Worm (Caenorhabditis elegans): ENCODE measurements around the gene F18E3.12.

- TF ChIP-seq dmd-4 (tag; optimal IDR thresholded peaks at IDR 0.05; ENCODE audit: borderline replicate concordance) (no peak), gmeb-2 (tag; optimal IDR thresholded peaks at IDR 0.05) (no peak)
Observed at ce11 chrV:7381008-7381407, 33.8 kb upstream of the F18E3.12 start, which contains the start of gene C03G6.17.

Data from whole organism, late embryonic.